Fruit fly (Drosophila melanogaster): ENCODE measurements around the gene chrb.

- no peak for TF ChIP-seq CTCF (optimal IDR thresholded peaks at IDR 0.05)
- TF ChIP-seq CG8478 (optimal IDR thresholded peaks at IDR 0.05): no peak
Observed at dm6 chr3L:11439570-11439969, 47.8 kb upstream of the chrb start.
